Fruit fly (Drosophila melanogaster) whole organism, adult: ENCODE measurements around the gene primo-2.

Experiments
- CG14711 ChIP-seq: fragments of 200-800 bp; sonication (Bioruptor generic); optimal IDR thresholded peaks from 2 replicates; lab custom pipeline; 2018; ENCODE audit warnings: missing biosample characterization, mild to moderate bottlenecking, missing genetic modification characterization, moderate library complexity
- CG7101 ChIP-seq: fragments of 200-800 bp; sonication (Bioruptor generic); optimal IDR thresholded peaks from 2 replicates; lab custom pipeline; 2018; ENCODE audit warnings: missing biosample characterization, mild to moderate bottlenecking, missing genetic modification characterization, moderate library complexity
- Crg-1 ChIP-seq: fragments of 200-800 bp; sonication (Bioruptor generic); optimal IDR thresholded peaks from 2 replicates; lab custom pipeline; 2016; ENCODE audit warnings: missing biosample characterization, missing genetic modification characterization

- TF ChIP-seq CG7101 (tag; lab: Kevin White, UChicago), result no peak
- no peak for TF ChIP-seq Crg-1
- no peak for TF ChIP-seq CG14711 (tag; lab: Kevin White, UChicago)
These were observed 25.7 kb downstream of the primo-2 start for dm6 chr3R:13685969-13686368.
